Fruit fly (Drosophila melanogaster): ENCODE results near the gene squ.

The squ gene

DNA sequence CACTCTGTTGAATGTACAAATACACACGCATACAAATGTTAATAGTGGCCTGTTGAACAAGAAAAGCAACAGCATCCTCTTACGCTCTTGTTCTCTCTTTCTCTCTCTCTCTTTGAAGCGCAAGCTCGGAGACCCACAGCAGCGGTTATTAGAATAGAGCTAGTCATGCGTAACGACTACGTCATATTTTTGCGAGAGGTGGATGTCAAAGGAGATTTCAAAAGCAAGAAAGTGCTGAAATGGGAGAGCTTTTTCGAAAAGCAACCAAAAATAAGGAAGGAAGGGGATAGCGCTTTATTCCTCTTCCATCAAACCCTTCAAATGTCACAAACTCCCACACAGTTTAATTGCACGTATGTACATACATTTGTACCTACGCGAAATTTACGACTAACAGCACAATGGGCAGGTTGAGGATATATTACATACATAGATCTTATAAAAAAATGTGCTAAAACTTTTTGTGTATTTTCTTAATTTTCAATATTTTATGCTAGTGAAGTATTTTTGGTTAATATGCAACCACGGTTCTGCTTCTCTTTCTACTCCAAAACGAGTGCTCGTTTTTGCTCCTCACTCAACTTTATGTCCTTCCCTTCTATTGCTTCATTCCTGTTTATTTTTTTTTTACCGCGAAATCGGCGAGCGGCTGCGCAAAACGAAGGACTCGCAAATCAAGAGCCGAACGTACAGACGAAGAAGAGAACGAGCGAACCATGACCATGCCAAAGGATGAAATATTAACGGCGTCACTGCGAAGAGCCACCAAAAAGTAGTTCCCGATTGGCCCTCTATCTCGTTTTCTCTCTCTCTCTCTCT, 10.2 kb downstream of the squ start (continued):
- TF ChIP-seq Sox102F (GFP tag; optimal IDR thresholded peaks at IDR 0.05) (peak; percentile 30), CG12299 (tag; optimal IDR thresholded peaks at IDR 0.05) (no peak), CG9932 (GFP tag; IDR thresholded peaks at IDR 0.05) (no peak), Gsc (GFP tag; IDR thresholded peaks at IDR 0.05) (no peak), fu2 (GFP tag; optimal IDR thresholded peaks at IDR 0.05) (no peak), insv (GFP tag; optimal IDR thresholded peaks at IDR 0.05) (no peak), toy (GFP tag; IDR thresholded peaks at IDR 0.05) (no peak), HLHmδ (GFP tag; optimal IDR thresholded peaks at IDR 0.05) (no peak), Hmr (GFP tag; optimal IDR thresholded peaks at IDR 0.05) (peak; percentile 64), CG6813 (GFP tag; optimal IDR thresholded peaks at IDR 0.05) (no peak), CG10654 (GFP tag; optimal IDR thresholded peaks at IDR 0.05) (no peak), CG6175 (GFP tag; IDR thresholded peaks at IDR 0.05) (no peak), pum (GFP tag; optimal IDR thresholded peaks at IDR 0.05) (no peak), peb (GFP tag; IDR thresholded peaks at IDR 0.05) (no peak), lov (optimal IDR thresholded peaks at IDR 0.05) (no peak), lov (GFP tag; IDR thresholded peaks at IDR 0.05) (no peak), CG14441 (GFP tag; IDR thresholded peaks at IDR 0.05) (no peak), ac (GFP tag; optimal IDR thresholded peaks at IDR 0.05) (no peak), CG4820 (GFP tag; optimal IDR thresholded peaks at IDR 0.05) (no peak), B-H2 (GFP tag; optimal IDR thresholded peaks at IDR 0.05) (no peak), jigr1 (GFP tag; IDR thresholded peaks at IDR 0.05) (no peak), CG18262 (tag; optimal IDR thresholded peaks at IDR 0.05) (no peak), Mad (GFP tag; optimal IDR thresholded peaks at IDR 0.05) (no peak), HmgD (GFP tag; optimal IDR thresholded peaks at IDR 0.05) (no peak), row (GFP tag; IDR thresholded peaks at IDR 0.05) (peak; percentile 72), crp (GFP tag; optimal IDR thresholded peaks at IDR 0.05) (no peak), CG9817 (tag; optimal IDR thresholded peaks at IDR 0.05) (no peak), CG30403 (GFP tag; optimal IDR thresholded peaks at IDR 0.05) (peak; percentile 51), CG9876 (GFP tag; optimal IDR thresholded peaks at IDR 0.05) (no peak), tll (GFP tag; optimal IDR thresholded peaks at IDR 0.05) (no peak), CG18619 (GFP tag; optimal IDR thresholded peaks at IDR 0.05) (peak; percentile 35), CG7372 (GFP tag; IDR thresholded peaks at IDR 0.05) (no peak), Rx (GFP tag; IDR thresholded peaks at IDR 0.05) (no peak), CG4854 (GFP tag; optimal IDR thresholded peaks at IDR 0.05) (peak; percentile 14), ham (GFP tag; IDR thresholded peaks at IDR 0.05) (no peak), esg (GFP tag; conservative IDR thresholded peaks at IDR 0.05) (no peak), crc (GFP tag; optimal IDR thresholded peaks at IDR 0.05) (no peak), vnd (GFP tag; IDR thresholded peaks at IDR 0.05; ENCODE audit: partially characterized antibody) (no peak), CG34422 (GFP tag; IDR thresholded peaks at IDR 0.05) (no peak), az2 (GFP tag; optimal IDR thresholded peaks at IDR 0.05) (peak; percentile 30), CG15479 (GFP tag; optimal IDR thresholded peaks at IDR 0.05) (no peak), lab (GFP tag; optimal IDR thresholded peaks at IDR 0.05) (peak; percentile 27), Ptx1 (GFP tag; IDR thresholded peaks at IDR 0.05) (peak; percentile 44; the same call in 1 of the 2 replicates), CG10147 (GFP tag; optimal IDR thresholded peaks at IDR 0.05) (peak; percentile 35), zf30C (GFP tag; optimal IDR thresholded peaks at IDR 0.05) (no peak), grn (GFP tag; optimal IDR thresholded peaks at IDR 0.05) (no peak), tgo (GFP tag; IDR thresholded peaks at IDR 0.05) (no peak), CG8478 (optimal IDR thresholded peaks at IDR 0.05) (no peak), danr (GFP tag; IDR thresholded peaks at IDR 0.05) (no peak), CG10431 (GFP tag; optimal IDR thresholded peaks at IDR 0.05) (no peak), zfh2 (GFP tag; optimal IDR thresholded peaks at IDR 0.05) (no peak)

All from whole organism, embryonic.